Worm (Caenorhabditis elegans): ENCODE results near the gene pho-1.

The pho-1 gene

ce11 chrII:5199497-5199896, 36.1 kb downstream of the pho-1 start, which contains the start of gene msp-50:
msp-50 (plus strand) TSS chrII:5199797.
- no peak for TF ChIP-seq sem-2 (GFP tag; optimal IDR thresholded peaks at IDR 0.05)
- TF ChIP-seq mep-1 (tag; optimal IDR thresholded peaks at IDR 0.05) = no peak
- TF ChIP-seq elt-3 (tag; optimal IDR thresholded peaks at IDR 0.05) = no peak
- no peak for TF ChIP-seq ceh-39 (tag; optimal IDR thresholded peaks at IDR 0.05)
- no peak for TF ChIP-seq ceh-43 (GFP tag; optimal IDR thresholded peaks at IDR 0.05)

ce11 chrII:5195504-5195903, 40.1 kb downstream of the pho-1 start, which contains the start of gene C34F11.5:
C34F11.5 (plus strand) TSS chrII:5195804.
- TF ChIP-seq elt-3 (tag; optimal IDR thresholded peaks at IDR 0.05) = no peak
- TF ChIP-seq ham-2 (GFP tag; optimal IDR thresholded peaks at IDR 0.05) = no peak
- no peak for TF ChIP-seq unc-120 (tag; optimal IDR thresholded peaks at IDR 0.05; ENCODE audit: poor library complexity, severe bottlenecking)
- no peak for TF ChIP-seq unc-62 (GFP tag; optimal IDR thresholded peaks at IDR 0.05)
- no peak for TF ChIP-seq zip-8 (tag; optimal IDR thresholded peaks at IDR 0.05)
- no peak for TF ChIP-seq bed-3 (GFP tag; optimal IDR thresholded peaks at IDR 0.05)
- no peak for TF ChIP-seq nhr-237 (tag; optimal IDR thresholded peaks at IDR 0.05)
- no peak for TF ChIP-seq flh-1 (GFP tag; optimal IDR thresholded peaks at IDR 0.05)
- no peak for TF ChIP-seq ceh-43 (GFP tag; optimal IDR thresholded peaks at IDR 0.05)
- no peak for TF ChIP-seq blmp-1 (tag; optimal IDR thresholded peaks at IDR 0.05)
- no peak for TF ChIP-seq sptf-1 (tag; optimal IDR thresholded peaks at IDR 0.05)
- no peak for TF ChIP-seq nhr-76 (tag; optimal IDR thresholded peaks at IDR 0.05)
- TF ChIP-seq lin-32 (GFP tag; optimal IDR thresholded peaks at IDR 0.05) = no peak
- no peak for TF ChIP-seq mab-5 (tag; optimal IDR thresholded peaks at IDR 0.05)
- TF ChIP-seq pha-4 (tag; optimal IDR thresholded peaks at IDR 0.05) = no peak
- TF ChIP-seq lin-13 (tag; optimal IDR thresholded peaks at IDR 0.05) = no peak
- TF ChIP-seq mls-2 (tag; optimal IDR thresholded peaks at IDR 0.05) = no peak
- no peak for TF ChIP-seq unc-39 (tag; optimal IDR thresholded peaks at IDR 0.05)
- TF ChIP-seq ceh-83 (GFP tag; optimal IDR thresholded peaks at IDR 0.05) = no peak
- no peak for TF ChIP-seq snpc-4 (tag; optimal IDR thresholded peaks at IDR 0.05)

ce11 chrII:5194066-5194465, 41.6 kb downstream of the pho-1 start, which contains the start of gene msp-49:
msp-49 (plus strand) TSS chrII:5194366.
- TF ChIP-seq nhr-2 (tag; optimal IDR thresholded peaks at IDR 0.05) = no peak
- TF ChIP-seq mls-2 (tag; optimal IDR thresholded peaks at IDR 0.05) = no peak
- no peak for TF ChIP-seq lin-32 (GFP tag; optimal IDR thresholded peaks at IDR 0.05)
- no peak for TF ChIP-seq sptf-1 (tag; optimal IDR thresholded peaks at IDR 0.05)
- no peak for TF ChIP-seq unc-62 (GFP tag; optimal IDR thresholded peaks at IDR 0.05)
- no peak for TF ChIP-seq ceh-83 (GFP tag; optimal IDR thresholded peaks at IDR 0.05)
- TF ChIP-seq unc-39 (tag; optimal IDR thresholded peaks at IDR 0.05) = no peak
- no peak for TF ChIP-seq snpc-4 (tag; optimal IDR thresholded peaks at IDR 0.05)
- no peak for TF ChIP-seq drap-1 (GFP tag; optimal IDR thresholded peaks at IDR 0.05)
- no peak for TF ChIP-seq ceh-39 (tag; optimal IDR thresholded peaks at IDR 0.05)
- no peak for TF ChIP-seq ces-1 (GFP tag; optimal IDR thresholded peaks at IDR 0.05)

- TF ChIP-seq tbx-8 (GFP tag; optimal IDR thresholded peaks at IDR 0.05) = no peak
- TF ChIP-seq ceh-83 (GFP tag; optimal IDR thresholded peaks at IDR 0.05) = no peak
- TF ChIP-seq ham-2 (GFP tag; optimal IDR thresholded peaks at IDR 0.05) = no peak
- TF ChIP-seq unc-62 (GFP tag; optimal IDR thresholded peaks at IDR 0.05) = no peak
- no peak for TF ChIP-seq nhr-12 (tag; optimal IDR thresholded peaks at IDR 0.05)
- TF ChIP-seq drap-1 (GFP tag; optimal IDR thresholded peaks at IDR 0.05) = no peak
- TF ChIP-seq nhr-2 (tag; optimal IDR thresholded peaks at IDR 0.05) = no peak
- TF ChIP-seq mls-2 (tag; optimal IDR thresholded peaks at IDR 0.05) = no peak
- TF ChIP-seq mep-1 (tag; optimal IDR thresholded peaks at IDR 0.05) = no peak
- TF ChIP-seq unc-120 (tag; optimal IDR thresholded peaks at IDR 0.05; ENCODE audit: poor library complexity, severe bottlenecking) = no peak
- TF ChIP-seq pha-4 (tag; optimal IDR thresholded peaks at IDR 0.05) = no peak
- TF ChIP-seq elt-1 (tag; optimal IDR thresholded peaks at IDR 0.05; ENCODE audit: borderline replicate concordance, insufficient read depth) = no peak
- no peak for TF ChIP-seq zip-8 (tag; optimal IDR thresholded peaks at IDR 0.05)
- TF ChIP-seq ztf-11 (tag; optimal IDR thresholded peaks at IDR 0.05) = no peak
- TF ChIP-seq snpc-4 (tag; optimal IDR thresholded peaks at IDR 0.05) = no peak
- TF ChIP-seq unc-39 (tag; optimal IDR thresholded peaks at IDR 0.05) = no peak
- TF ChIP-seq sptf-1 (tag; optimal IDR thresholded peaks at IDR 0.05) = no peak
- TF ChIP-seq lin-32 (GFP tag; optimal IDR thresholded peaks at IDR 0.05) = no peak
Observed at ce11 chrII:5191766-5192165, 43.9 kb downstream of the pho-1 start.

ce11 chrII:5187934-5188333, 47.7 kb downstream of the pho-1 start:
- TF ChIP-seq snpc-4 (tag; optimal IDR thresholded peaks at IDR 0.05) (no peak), ceh-39 (tag; optimal IDR thresholded peaks at IDR 0.05) (no peak), ham-2 (GFP tag; optimal IDR thresholded peaks at IDR 0.05) (no peak), sem-2 (GFP tag; optimal IDR thresholded peaks at IDR 0.05) (no peak), tbx-8 (GFP tag; optimal IDR thresholded peaks at IDR 0.05) (no peak), lin-32 (GFP tag; optimal IDR thresholded peaks at IDR 0.05) (no peak), unc-62 (GFP tag; optimal IDR thresholded peaks at IDR 0.05) (no peak), elt-1 (tag; optimal IDR thresholded peaks at IDR 0.05; ENCODE audit: borderline replicate concordance, insufficient read depth) (no peak), mab-5 (tag; optimal IDR thresholded peaks at IDR 0.05) (no peak), sptf-1 (tag; optimal IDR thresholded peaks at IDR 0.05) (no peak), blmp-1 (tag; optimal IDR thresholded peaks at IDR 0.05) (no peak), zip-8 (tag; optimal IDR thresholded peaks at IDR 0.05) (no peak), bed-3 (GFP tag; optimal IDR thresholded peaks at IDR 0.05) (no peak), elt-3 (tag; optimal IDR thresholded peaks at IDR 0.05) (no peak), unc-120 (tag; optimal IDR thresholded peaks at IDR 0.05; ENCODE audit: poor library complexity, severe bottlenecking) (no peak), nhr-2 (tag; optimal IDR thresholded peaks at IDR 0.05) (no peak), pha-4 (tag; optimal IDR thresholded peaks at IDR 0.05) (no peak), nhr-12 (tag; optimal IDR thresholded peaks at IDR 0.05) (no peak), ztf-11 (tag; optimal IDR thresholded peaks at IDR 0.05) (no peak), lin-13 (tag; optimal IDR thresholded peaks at IDR 0.05) (no peak)

Measured in whole organism, mixed stage, embryonic.